Worm (Caenorhabditis elegans): ENCODE data around the gene swsn-6.
A peak's percentile ranks its signal among the peaks of the same experiment; 100 is the strongest.

swsn-6 gene

ce11 chrIV:5394687-5395086 is at the start of gene swsn-6, which contains the start of gene perm-3:
Gene swsn-6 (plus strand): TSS chrIV:5395033.
Gene perm-3 (minus strand): TSS chrIV:5394804.
- peak; percentile 90 for TF ChIP-seq C34F6.9 (tag; optimal IDR thresholded peaks at IDR 0.05)
- TF ChIP-seq F13H6.1 (tag; optimal IDR thresholded peaks at IDR 0.05) = peak; percentile 77
- no peak for TF ChIP-seq dmd-4 (tag; optimal IDR thresholded peaks at IDR 0.05)
- TF ChIP-seq snpc-4 (tag; optimal IDR thresholded peaks at IDR 0.05) = peak; percentile 64
- peak; percentile 55 for TF ChIP-seq lin-11 (tag; optimal IDR thresholded peaks at IDR 0.05)
- no peak for TF ChIP-seq ztf-11 (tag; optimal IDR thresholded peaks at IDR 0.05)
- TF ChIP-seq nhr-237 (tag; optimal IDR thresholded peaks at IDR 0.05) = no peak
- peak; percentile 69 for TF ChIP-seq sma-3 (GFP tag; optimal IDR thresholded peaks at IDR 0.05)
- no peak for TF ChIP-seq ztf-1 (GFP tag; conservative IDR thresholded peaks at IDR 0.05)
- TF ChIP-seq ceh-16 (tag; optimal IDR thresholded peaks at IDR 0.05) = peak; percentile 66
- no peak for TF ChIP-seq unc-62 (GFP tag; optimal IDR thresholded peaks at IDR 0.05)
- peak; percentile 70 for TF ChIP-seq egl-27 (tag; optimal IDR thresholded peaks at IDR 0.05)
- TF ChIP-seq elt-3 (tag; optimal IDR thresholded peaks at IDR 0.05) = no peak
- peak; percentile 25 for TF ChIP-seq ZK546.5 (tag; optimal IDR thresholded peaks at IDR 0.05)
- TF ChIP-seq aly-2 (tag; optimal IDR thresholded peaks at IDR 0.05) = no peak
- TF ChIP-seq lin-13 (GFP tag; optimal IDR thresholded peaks at IDR 0.05) = peak; percentile 77
- peak; percentile 90 for TF ChIP-seq unc-55 (GFP tag; optimal IDR thresholded peaks at IDR 0.05)
- TF ChIP-seq ztf-4 (tag; optimal IDR thresholded peaks at IDR 0.05) = no peak
- TF ChIP-seq Y55F3AM.14 (GFP tag; optimal IDR thresholded peaks at IDR 0.05) = no peak
- TF ChIP-seq nhr-10 (tag; optimal IDR thresholded peaks at IDR 0.05) = peak; percentile 74
- TF ChIP-seq unc-39 (tag; optimal IDR thresholded peaks at IDR 0.05) = no peak
- TF ChIP-seq nhr-12 (tag; optimal IDR thresholded peaks at IDR 0.05) = no peak
- TF ChIP-seq lin-39 (tag; optimal IDR thresholded peaks at IDR 0.05) = no peak
- TF ChIP-seq R02D3.7 (tag; optimal IDR thresholded peaks at IDR 0.05) = peak; percentile 25
- TF ChIP-seq nhr-129 (tag; optimal IDR thresholded peaks at IDR 0.05) = peak; percentile 60
- TF ChIP-seq gmeb-1 (tag; optimal IDR thresholded peaks at IDR 0.05) = peak; percentile 85
- TF ChIP-seq alr-1 (tag; optimal IDR thresholded peaks at IDR 0.05) = no peak
- peak; percentile 74 for TF ChIP-seq nhr-25 (tag; optimal IDR thresholded peaks at IDR 0.05)
- no peak for TF ChIP-seq ama-1 (optimal IDR thresholded peaks at IDR 0.05)
- no peak for TF ChIP-seq mdl-1 (tag; optimal IDR thresholded peaks at IDR 0.05)
- TF ChIP-seq mab-5 (tag; optimal IDR thresholded peaks at IDR 0.05) = peak; percentile 83
- TF ChIP-seq elt-1 (tag; optimal IDR thresholded peaks at IDR 0.05) = no peak
- no peak for TF ChIP-seq peb-1 (tag; optimal IDR thresholded peaks at IDR 0.05)
- TF ChIP-seq ceh-82 (tag; optimal IDR thresholded peaks at IDR 0.05) = no peak
- peak; percentile 51 for TF ChIP-seq nhr-21 (tag; optimal IDR thresholded peaks at IDR 0.05)
- TF ChIP-seq nhr-23 (tag; optimal IDR thresholded peaks at IDR 0.05) = no peak
- peak; percentile 27 for TF ChIP-seq zag-1 (tag; optimal IDR thresholded peaks at IDR 0.05)
- peak; percentile 16 for TF ChIP-seq skn-1 (tag; optimal IDR thresholded peaks at IDR 0.05)
- peak; percentile 60 for TF ChIP-seq fos-1 (tag; optimal IDR thresholded peaks at IDR 0.05)
- TF ChIP-seq blmp-1 (tag; optimal IDR thresholded peaks at IDR 0.05; ENCODE audit: insufficient read depth) = peak; percentile 49
- peak; percentile 83 for TF ChIP-seq crh-2 (tag; optimal IDR thresholded peaks at IDR 0.05)
- TF ChIP-seq mbf-1 (tag; optimal IDR thresholded peaks at IDR 0.05) = no peak
- TF ChIP-seq lsy-2 (tag; optimal IDR thresholded peaks at IDR 0.05) = peak; percentile 87 to 92
- TF ChIP-seq nhr-77 (tag; optimal IDR thresholded peaks at IDR 0.05) = no peak
- peak; percentile 63 for TF ChIP-seq nhr-6 (tag; optimal IDR thresholded peaks at IDR 0.05)
- no peak for TF ChIP-seq nhr-11 (tag; optimal IDR thresholded peaks at IDR 0.05)
- peak; percentile 84 for TF ChIP-seq sma-9 (GFP tag; optimal IDR thresholded peaks at IDR 0.05)
- no peak for TF ChIP-seq sma-9 (tag; optimal IDR thresholded peaks at IDR 0.05)
- TF ChIP-seq sem-4 (tag; optimal IDR thresholded peaks at IDR 0.05) = peak; percentile 67
